Worm (Caenorhabditis elegans): Measurements from ENCODE around the gene srz-63.
A peak's percentile ranks its signal among the peaks of the same experiment; 100 is the strongest.

The srz-63 gene

DNA sequence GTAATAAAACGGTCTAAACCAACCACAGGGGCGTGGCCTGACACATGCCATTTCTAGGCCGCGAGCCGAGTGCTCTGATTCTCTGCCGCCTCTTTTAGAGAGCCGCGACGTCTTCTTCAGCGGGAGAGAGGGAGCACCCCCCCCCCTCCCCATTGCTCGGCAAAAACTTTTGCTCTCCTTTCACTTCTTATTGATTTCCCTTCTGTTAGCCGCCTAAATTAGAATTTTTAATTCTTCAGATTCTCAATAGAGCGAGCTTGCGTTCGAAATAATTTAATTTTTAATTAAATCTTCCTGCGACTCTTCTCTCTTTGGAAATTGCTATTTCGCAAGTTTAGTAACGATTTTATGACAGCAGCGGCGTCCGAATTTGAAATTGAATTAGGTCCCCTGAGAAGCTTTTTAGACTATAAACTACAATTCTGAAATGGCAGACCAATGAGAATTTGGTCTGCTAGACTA lies 44.8 kb downstream of the srz-63 start (continued):
- TF ChIP-seq alr-1 (tag; optimal IDR thresholded peaks at IDR 0.05) (no peak), F13H6.1 (tag; optimal IDR thresholded peaks at IDR 0.05) (no peak), dmd-4 (tag; optimal IDR thresholded peaks at IDR 0.05) (no peak), unc-62 (GFP tag; optimal IDR thresholded peaks at IDR 0.05) (no peak), elt-3 (tag; optimal IDR thresholded peaks at IDR 0.05) (no peak)

DNA sequence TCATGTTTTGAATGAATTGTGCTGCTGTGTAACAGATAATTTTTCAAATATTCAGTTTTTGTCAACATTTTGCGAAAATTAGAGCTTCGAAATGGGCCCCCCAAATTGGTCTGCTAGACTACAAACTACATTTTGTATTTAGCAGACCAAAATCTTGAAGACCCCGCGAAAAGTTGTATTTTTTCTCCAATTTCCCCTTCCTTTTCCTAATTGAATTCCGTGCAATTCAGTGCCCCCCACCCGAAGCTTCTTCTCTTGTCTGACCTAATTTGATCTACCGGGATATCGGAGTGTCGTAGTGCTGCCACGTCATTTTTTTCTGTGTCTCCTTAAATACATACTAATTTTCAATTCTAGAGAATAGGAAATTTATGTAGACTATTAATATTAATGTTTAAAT lies 45.6 kb downstream of the srz-63 start:
- TF ChIP-seq crh-2 (tag; optimal IDR thresholded peaks at IDR 0.05), result peak; percentile 43
- TF ChIP-seq nhr-25 (tag; optimal IDR thresholded peaks at IDR 0.05), result no peak
- no peak for TF ChIP-seq blmp-1 (tag; optimal IDR thresholded peaks at IDR 0.05; ENCODE audit: insufficient read depth)
- TF ChIP-seq snpc-4 (tag; optimal IDR thresholded peaks at IDR 0.05), result no peak
- no peak for TF ChIP-seq C34F6.9 (tag; optimal IDR thresholded peaks at IDR 0.05)
- peak; percentile 27 for TF ChIP-seq sem-4 (tag; optimal IDR thresholded peaks at IDR 0.05)
- no peak for TF ChIP-seq ztf-4 (tag; optimal IDR thresholded peaks at IDR 0.05)
- TF ChIP-seq unc-39 (tag; optimal IDR thresholded peaks at IDR 0.05), result no peak

DNA sequence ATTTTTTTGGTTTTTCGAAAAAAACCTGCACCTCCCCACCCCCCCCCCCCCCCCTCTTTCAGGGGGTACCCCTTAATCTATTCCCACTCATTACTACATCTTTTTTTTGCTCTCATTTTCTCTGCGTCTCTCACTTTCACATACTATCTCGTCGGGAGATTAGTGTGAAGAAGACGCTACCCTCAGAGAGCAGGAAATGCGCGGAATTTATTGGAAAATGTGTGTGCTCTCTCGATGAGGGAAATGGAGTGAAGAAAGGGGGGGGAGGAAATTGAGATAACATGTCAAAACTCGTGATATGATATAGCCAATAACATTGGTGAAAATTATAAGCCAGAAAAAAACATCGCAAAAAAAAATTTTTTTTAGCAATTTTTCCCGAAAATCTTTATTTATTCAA lies 47.2 kb downstream of the srz-63 start:
- TF ChIP-seq elt-1 (tag; optimal IDR thresholded peaks at IDR 0.05), result no peak
- no peak for TF ChIP-seq Y55F3AM.14 (GFP tag; optimal IDR thresholded peaks at IDR 0.05)
- TF ChIP-seq nhr-237 (tag; optimal IDR thresholded peaks at IDR 0.05), result no peak
- TF ChIP-seq ceh-16 (tag; optimal IDR thresholded peaks at IDR 0.05), result no peak
- TF ChIP-seq crh-2 (tag; optimal IDR thresholded peaks at IDR 0.05), result no peak
- TF ChIP-seq lin-11 (tag; optimal IDR thresholded peaks at IDR 0.05), result no peak
- no peak for TF ChIP-seq sem-4 (tag; optimal IDR thresholded peaks at IDR 0.05)
- no peak for TF ChIP-seq sma-9 (GFP tag; optimal IDR thresholded peaks at IDR 0.05)
- TF ChIP-seq sma-9 (tag; optimal IDR thresholded peaks at IDR 0.05), result no peak

DNA sequence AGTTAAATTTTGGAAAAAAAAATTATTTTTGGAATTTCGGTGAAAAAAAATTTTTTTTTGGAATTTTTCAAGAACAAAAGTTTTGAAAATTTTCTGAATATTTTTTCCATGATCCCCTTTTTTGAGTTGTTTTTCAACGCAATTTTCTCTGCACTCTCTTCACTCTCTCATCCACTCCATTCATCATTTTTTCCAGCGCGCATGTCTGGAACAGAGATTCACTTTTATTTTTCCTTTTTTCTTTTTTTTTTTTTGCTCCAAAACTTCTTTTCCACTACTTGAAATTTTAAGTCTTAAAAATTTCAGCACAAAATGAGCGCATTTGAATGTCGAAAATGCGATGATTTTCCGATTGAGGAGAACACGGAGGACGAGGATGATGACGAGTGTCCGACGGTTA lies 48.2 kb downstream of the srz-63 start, which contains the start of gene jip-1:
TSS of gene jip-1 (plus strand) at position 301 of the 400 bp plus-strand sequence.
- TF ChIP-seq alr-1 (tag; optimal IDR thresholded peaks at IDR 0.05) (no peak), C34F6.9 (tag; optimal IDR thresholded peaks at IDR 0.05) (no peak), ZK546.5 (tag; optimal IDR thresholded peaks at IDR 0.05) (no peak), peb-1 (tag; optimal IDR thresholded peaks at IDR 0.05) (no peak), blmp-1 (tag; optimal IDR thresholded peaks at IDR 0.05; ENCODE audit: insufficient read depth) (no peak), unc-39 (tag; optimal IDR thresholded peaks at IDR 0.05) (no peak)

DNA sequence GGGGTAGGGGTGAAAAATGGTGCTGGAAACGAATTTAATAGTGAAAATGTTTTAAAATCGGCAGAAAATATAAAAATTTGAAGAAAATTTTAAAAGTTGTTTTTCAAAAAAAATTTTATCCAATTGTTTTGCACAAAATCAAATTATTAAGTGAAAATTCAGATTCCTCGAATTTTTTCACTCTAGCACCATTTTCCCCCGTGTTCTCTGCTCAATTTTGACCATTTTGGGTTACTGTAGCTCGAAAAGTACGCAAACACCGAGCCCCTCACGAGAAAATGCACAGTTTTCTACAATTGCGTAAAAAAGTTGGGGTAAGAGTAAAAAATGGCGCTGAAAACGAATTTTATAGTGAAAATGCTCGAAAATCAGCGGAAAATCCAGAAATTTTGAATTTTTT lies 51.4 kb downstream of the srz-63 start:
- no peak for TF ChIP-seq mbf-1 (tag; optimal IDR thresholded peaks at IDR 0.05)
- TF ChIP-seq ztf-1 (GFP tag; conservative IDR thresholded peaks at IDR 0.05), result no peak
- TF ChIP-seq unc-39 (tag; optimal IDR thresholded peaks at IDR 0.05), result no peak
- no peak for TF ChIP-seq zag-1 (tag; optimal IDR thresholded peaks at IDR 0.05)
- no peak for TF ChIP-seq R02D3.7 (tag; optimal IDR thresholded peaks at IDR 0.05)
- TF ChIP-seq ZK546.5 (tag; optimal IDR thresholded peaks at IDR 0.05), result no peak

Data from whole organism, L2 larva.